Fruit fly (Drosophila melanogaster) whole organism, prepupa: ENCODE data around the gene CG13272.
A peak's percentile ranks its signal among the peaks of the same experiment; 100 is the strongest.

Source experiments
- Blimp-1 ChIP-seq: fragments of 200-800 bp; sonication (Bioruptor generic); optimal IDR thresholded peaks from 3 replicates; lab custom pipeline; 2017; ENCODE audit warnings: missing biosample characterization, missing genetic modification characterization, mild to moderate bottlenecking, moderate library complexity, missing genetic modification reagents
- CG10669 ChIP-seq: fragments of 200-800 bp; sonication (Bioruptor generic); optimal IDR thresholded peaks from 3 replicates; lab custom pipeline; 2018; ENCODE audit warnings: missing biosample characterization, mild to moderate bottlenecking, missing genetic modification characterization, moderate library complexity
- CG11902 ChIP-seq: fragments of 200-800 bp; sonication (Bioruptor generic); optimal IDR thresholded peaks from 3 replicates; lab custom pipeline; 2016; ENCODE audit warnings: missing biosample characterization, missing genetic modification characterization
- CG15336 ChIP-seq: fragments of 200-800 bp; sonication (Bioruptor generic); IDR thresholded peaks from 2 replicates; pipeline ENCODE4 v1.3.6; 2022; ENCODE audit warnings: missing biosample characterization, missing genetic modification characterization
- CG16779 ChIP-seq: fragments of 200-800 bp; sonication (Bioruptor generic); optimal IDR thresholded peaks from 3 replicates; lab custom pipeline; 2017; ENCODE audit warnings: missing biosample characterization, mild to moderate bottlenecking, missing genetic modification characterization
- CG3032 ChIP-seq: fragments of 200-800 bp; optimal IDR thresholded peaks from 2 replicates; lab custom pipeline; 2019; ENCODE audit warnings: missing biosample characterization, mild to moderate bottlenecking, missing genetic modification characterization, moderate library complexity
- CG34406 ChIP-seq: fragments of 200-800 bp; sonication (Bioruptor generic); optimal IDR thresholded peaks from 3 replicates; lab custom pipeline; 2016; ENCODE audit warnings: missing biosample characterization, missing genetic modification characterization
- CG3919 ChIP-seq: fragments of 200-800 bp; sonication (Bioruptor generic); optimal IDR thresholded peaks from 3 replicates; lab custom pipeline; 2016; ENCODE audit warnings: missing biosample characterization, missing genetic modification characterization
- CG6276 ChIP-seq: fragments of 200-800 bp; sonication (Bioruptor generic); optimal IDR thresholded peaks from 2 replicates; lab custom pipeline; 2017; ENCODE audit warnings: missing biosample characterization, mild to moderate bottlenecking, missing genetic modification characterization
- CG6792 ChIP-seq: fragments of 200-800 bp; sonication (Bioruptor generic); optimal IDR thresholded peaks from 3 replicates; lab custom pipeline; 2016; ENCODE audit warnings: missing biosample characterization, missing genetic modification characterization
- CG7368 ChIP-seq: fragments of 200-800 bp; sonication (Bioruptor generic); optimal IDR thresholded peaks from 3 replicates; lab custom pipeline; 2016; ENCODE audit warnings: missing biosample characterization, missing genetic modification characterization
- CG8119 ChIP-seq: fragments of 200-800 bp; sonication (Bioruptor generic); IDR thresholded peaks from 3 replicates; pipeline ENCODE4 v1.3.6; 2022; ENCODE audit warnings: missing biosample characterization, missing genetic modification characterization
- CG8319 ChIP-seq: fragments of 200-800 bp; sonication (Bioruptor generic); optimal IDR thresholded peaks from 3 replicates; lab custom pipeline; 2016; ENCODE audit warnings: missing biosample characterization, missing genetic modification characterization
- CG8632 ChIP-seq: fragments of 200-800 bp; sonication (Bioruptor generic); optimal IDR thresholded peaks from 3 replicates; lab custom pipeline; 2016; ENCODE audit warnings: missing biosample characterization, missing genetic modification characterization
- Eip75B ChIP-seq: fragments of 200-800 bp; sonication (Bioruptor generic); optimal IDR thresholded peaks from 3 replicates; lab custom pipeline; 2016; ENCODE audit warnings: missing biosample characterization, missing genetic modification characterization
- Eip78C ChIP-seq: fragments of 200-800 bp; sonication (Bioruptor generic); peaks from one replicate; lab custom pipeline; 2016; ENCODE audit warnings: missing biosample characterization, missing genetic modification characterization
- Ets21C ChIP-seq: fragments of 200-800 bp; sonication (Bioruptor generic); optimal IDR thresholded peaks from 3 replicates; lab custom pipeline; 2016; ENCODE audit warnings: missing biosample characterization, missing genetic modification characterization
- Gug ChIP-seq: fragments of 200-800 bp; sonication (Bioruptor generic); IDR thresholded peaks from 2 replicates; pipeline ENCODE4 v1.3.6; 2022; ENCODE audit warnings: missing biosample characterization, missing genetic modification characterization
- Hr39 ChIP-seq: fragments of 200-800 bp; sonication (Bioruptor generic); optimal IDR thresholded peaks from 2 replicates; lab custom pipeline; 2016; ENCODE audit warnings: missing biosample characterization, missing genetic modification characterization
- OdsH ChIP-seq: fragments of 200-800 bp; sonication (Bioruptor generic); optimal IDR thresholded peaks from 3 replicates; lab custom pipeline; 2016; ENCODE audit warnings: missing biosample characterization, missing genetic modification characterization
- Smox ChIP-seq: fragments of 200-800 bp; sonication (Bioruptor generic); optimal IDR thresholded peaks from 3 replicates; lab custom pipeline; 2016; ENCODE audit warnings: missing biosample characterization, missing genetic modification characterization
- Sox102F ChIP-seq: fragments of 200-800 bp; sonication (Bioruptor generic); optimal IDR thresholded peaks from 2 replicates; lab custom pipeline; 2016; ENCODE audit warnings: missing biosample characterization, mild to moderate bottlenecking, missing genetic modification characterization
- Sox14 ChIP-seq: fragments of 200-800 bp; sonication (Bioruptor generic); optimal IDR thresholded peaks from 3 replicates; lab custom pipeline; 2016; ENCODE audit warnings: missing biosample characterization, missing genetic modification characterization
- achi ChIP-seq: fragments of 200-800 bp; sonication (Bioruptor generic); optimal IDR thresholded peaks from 3 replicates; lab custom pipeline; 2016; ENCODE audit warnings: missing biosample characterization, missing genetic modification characterization
- dac ChIP-seq: fragments of 200-800 bp; sonication (Bioruptor generic); optimal IDR thresholded peaks from 2 replicates; lab custom pipeline; 2017; ENCODE audit warnings: missing biosample characterization, mild to moderate bottlenecking, missing genetic modification characterization
- dsx ChIP-seq: fragments of 200-800 bp; optimal IDR thresholded peaks from 3 replicates; lab custom pipeline; 2019; ENCODE audit warnings: missing biosample characterization, mild to moderate bottlenecking, missing genetic modification characterization, moderate library complexity; ENCODE audit not compliant: poor library complexity, severe bottlenecking
- eg ChIP-seq: fragments of 200-800 bp; sonication (Bioruptor generic); IDR thresholded peaks from 3 replicates; pipeline ENCODE4 v1.3.6; 2022; ENCODE audit warnings: missing biosample characterization, missing genetic modification characterization
- fd85E ChIP-seq: fragments of 200-800 bp; sonication (Bioruptor generic); optimal IDR thresholded peaks from 3 replicates; lab custom pipeline; 2016; ENCODE audit warnings: missing biosample characterization, missing genetic modification characterization
- fkh ChIP-seq: fragments of 200-800 bp; sonication (Bioruptor generic); optimal IDR thresholded peaks from 3 replicates; lab custom pipeline; 2017; ENCODE audit warnings: missing biosample characterization, mild to moderate bottlenecking, missing genetic modification characterization, moderate library complexity
- lz ChIP-seq: fragments of 200-800 bp; sonication (Bioruptor generic); optimal IDR thresholded peaks from 3 replicates; lab custom pipeline; 2016; ENCODE audit warnings: missing biosample characterization, missing genetic modification characterization
- pdm3 ChIP-seq: fragments of 200-800 bp; sonication (Bioruptor generic); optimal IDR thresholded peaks from 3 replicates; lab custom pipeline; 2016; ENCODE audit warnings: missing biosample characterization, missing genetic modification characterization
- ss ChIP-seq, 2 experiments: fragments of 200-800 bp; sonication (Bioruptor generic); optimal IDR thresholded peaks; 2 replicates in 1 of 2; 3 replicates in 1 of 2; lab custom pipeline; 2017 to 2018; ENCODE audit warnings: mild to moderate bottlenecking in 2 of 2, missing biosample characterization in 2 of 2, missing genetic modification characterization in 2 of 2, moderate library complexity in 1 of 2
- svp ChIP-seq: fragments of 200-800 bp; sonication (Bioruptor generic); peaks from one replicate; lab custom pipeline; 2016; ENCODE audit warnings: missing biosample characterization, missing genetic modification characterization
- vri ChIP-seq: fragments of 200-800 bp; sonication (Bioruptor generic); optimal IDR thresholded peaks from 3 replicates; lab custom pipeline; 2016; ENCODE audit warnings: missing biosample characterization, mild to moderate bottlenecking, missing genetic modification characterization

CG13272 gene

DNA sequence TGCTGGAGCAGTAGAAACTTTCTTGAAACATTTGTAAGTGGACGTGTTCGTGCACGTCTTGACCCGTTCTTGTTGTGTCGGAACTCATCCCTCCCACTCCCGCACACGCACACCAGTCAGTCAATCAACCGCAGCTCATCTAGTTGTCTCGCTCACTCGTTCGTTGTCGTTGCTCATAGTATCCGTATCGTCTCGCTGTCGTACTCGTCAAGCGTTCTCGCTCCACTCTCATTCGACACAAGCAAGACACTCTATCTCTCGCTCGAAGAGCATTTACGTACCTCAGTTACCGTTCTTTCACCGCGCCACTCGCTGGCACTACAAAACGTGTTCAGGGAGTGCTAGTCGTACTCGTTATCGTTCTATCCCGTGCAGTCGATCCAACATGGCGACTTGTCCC, 17.1 kb upstream of the CG13272 start:
- TF ChIP-seq CG3032 (no peak), Hr39 (GFP tag; lab: Kevin White, UChicago) (no peak), lz (no peak), svp (no peak), Eip75B (GFP tag; lab: Kevin White, UChicago) (no peak), CG11902 (GFP tag; lab: Kevin White, UChicago) (no peak), CG3919 (no peak), achi (GFP tag; lab: Kevin White, UChicago) (no peak), CG8119 (GFP tag; lab: Robert Waterston, UW) (no peak), fd85E (no peak), Smox (GFP tag; lab: Kevin White, UChicago) (no peak)

dm6 chr2L:16788885-16789284, 15.8 kb upstream of the CG13272 start:
- no peak for TF ChIP-seq CG34406 (GFP tag; lab: Kevin White, UChicago)
- peak; percentile 53 for TF ChIP-seq svp

dm6 chr2L:16789880-16790279, 14.8 kb upstream of the CG13272 start:
- no peak for TF ChIP-seq eg (GFP tag; lab: Robert Waterston, UW)
- no peak for TF ChIP-seq achi (GFP tag; lab: Kevin White, UChicago)
- TF ChIP-seq pdm3: no peak
- no peak for TF ChIP-seq Gug (GFP tag; lab: Robert Waterston, UW)
- TF ChIP-seq Eip78C (GFP tag; lab: Kevin White, UChicago): no peak
- TF ChIP-seq CG15336 (GFP tag; lab: Robert Waterston, UW): no peak
- TF ChIP-seq svp: no peak
- no peak for TF ChIP-seq CG8632
- TF ChIP-seq Blimp-1 (GFP tag; lab: Kevin White, UChicago): no peak
- no peak for TF ChIP-seq fkh
- TF ChIP-seq dsx: no peak
- no peak for TF ChIP-seq dac (GFP tag; lab: Kevin White, UChicago)
- no peak for TF ChIP-seq CG11902 (GFP tag; lab: Kevin White, UChicago)
- no peak for TF ChIP-seq CG6792
- TF ChIP-seq CG6276 (GFP tag; lab: Kevin White, UChicago): no peak
- TF ChIP-seq CG8119 (GFP tag; lab: Robert Waterston, UW): no peak
- no peak for TF ChIP-seq Sox102F (GFP tag; lab: Kevin White, UChicago)
- no peak for TF ChIP-seq Sox14 (GFP tag; lab: Kevin White, UChicago)
- TF ChIP-seq, all 60 proteins: peak for 0

DNA sequence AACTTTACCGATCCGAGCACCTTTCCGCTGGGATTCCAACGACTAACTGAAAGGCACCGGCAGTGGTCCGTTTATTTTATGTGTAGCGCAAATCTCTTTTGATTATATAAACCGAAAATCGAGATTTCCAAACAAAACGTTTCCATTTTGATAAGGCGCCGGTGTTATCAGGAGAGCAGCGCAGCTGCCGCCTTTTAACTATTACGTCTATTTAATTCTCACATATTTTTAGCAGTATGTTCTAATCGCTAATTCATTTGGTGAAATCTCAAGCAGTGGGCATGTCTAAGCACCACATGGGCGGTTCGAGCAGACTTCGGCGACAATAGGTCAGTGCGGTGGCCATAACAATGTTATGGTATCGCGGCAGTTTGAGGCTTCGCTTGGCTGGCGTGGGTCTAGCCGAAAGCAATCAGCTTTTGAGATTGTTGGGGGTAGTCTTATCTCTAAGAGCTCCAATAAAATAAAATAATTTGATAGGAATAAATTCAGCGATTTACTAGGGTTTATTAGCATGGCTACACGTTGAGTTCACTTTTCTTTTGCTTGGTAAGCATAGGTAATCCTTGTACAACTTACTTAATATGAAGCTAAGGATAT, 13.9 kb upstream of the CG13272 start, which contains the start of gene Cyt-b5-r:
Gene Cyt-b5-r (minus strand): TSS at position 51 of the 600 bp plus-strand sequence.
- TF ChIP-seq Eip78C (GFP tag; lab: Kevin White, UChicago) (no peak), CG15336 (GFP tag; lab: Robert Waterston, UW) (no peak), CG8119 (GFP tag; lab: Robert Waterston, UW) (no peak), Ets21C (GFP tag; lab: Kevin White, UChicago) (no peak), vri (GFP tag; lab: Kevin White, UChicago) (peak; percentile 82), svp (peak; percentile 89)
- TF ChIP-seq, all 60 proteins: peak for 2

dm6 chr2L:16791345-16791744, 13.3 kb upstream of the CG13272 start, which contains the start of gene CG17928:
CG17928 (plus strand) TSS chr2L:16791568.
- TF ChIP-seq fkh: peak; percentile 16
- TF ChIP-seq CG7368 (GFP tag; lab: Kevin White, UChicago): no peak
- TF ChIP-seq CG10669 (GFP tag; lab: Kevin White, UChicago): no peak
- no peak for TF ChIP-seq CG11902 (GFP tag; lab: Kevin White, UChicago)

DNA sequence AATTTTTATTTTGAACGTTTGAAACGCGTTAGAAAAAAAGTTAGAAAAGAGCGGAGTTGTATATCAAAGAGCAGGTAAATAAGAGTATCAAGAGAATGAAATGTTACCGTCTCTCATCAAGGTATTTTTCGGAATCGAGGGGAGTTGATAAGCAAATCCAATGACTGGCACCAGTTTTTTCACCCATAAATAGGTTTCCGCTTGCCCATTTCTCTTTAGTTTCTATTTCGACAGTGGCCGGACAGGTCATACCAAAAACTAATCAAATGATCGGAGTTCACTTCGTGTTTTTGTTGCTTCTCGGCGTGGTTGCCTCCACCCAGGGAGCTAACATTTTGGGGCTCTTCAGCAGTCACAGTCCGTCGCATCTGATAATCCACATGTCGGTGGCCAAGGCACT, 10.7 kb upstream of the CG13272 start, which contains the start of gene Ugt37C2:
Gene Ugt37C2 (plus strand): TSS at position 242 of the 400 bp plus-strand sequence.
- no peak for TF ChIP-seq OdsH (GFP tag; lab: Kevin White, UChicago)
- TF ChIP-seq lz: no peak
- TF ChIP-seq Hr39 (GFP tag; lab: Kevin White, UChicago): no peak
- no peak for TF ChIP-seq svp
- no peak for TF ChIP-seq eg (GFP tag; lab: Robert Waterston, UW)
- TF ChIP-seq Gug (GFP tag; lab: Robert Waterston, UW): no peak
- TF ChIP-seq Sox102F (GFP tag; lab: Kevin White, UChicago): no peak
- TF ChIP-seq fkh: no peak
- no peak for TF ChIP-seq ss (GFP tag; optimal IDR thresholded peaks at IDR 0.05; lab: Kevin White, UChicago)
- TF ChIP-seq CG8632: no peak
- no peak for TF ChIP-seq CG8319 (GFP tag; lab: Kevin White, UChicago)
- TF ChIP-seq CG16779 (tag; lab: Kevin White, UChicago): no peak
